Fruit fly (Drosophila melanogaster): ENCODE results near the gene nSMase.

The nSMase gene

dm6 chr3L:3194059-3194458 is 24.9 kb upstream of the nSMase start:
- TF ChIP-seq Sp1 (GFP tag; optimal IDR thresholded peaks at IDR 0.05) (peak; percentile 95), CG9705 (GFP tag; optimal IDR thresholded peaks at IDR 0.05) (peak; percentile 25), Rel (GFP tag; optimal IDR thresholded peaks at IDR 0.05) (peak; percentile 95), Rel (tag; optimal IDR thresholded peaks at IDR 0.05) (peak; percentile 81), brk (GFP tag; optimal IDR thresholded peaks at IDR 0.05) (peak; percentile 93), ey (GFP tag; optimal IDR thresholded peaks at IDR 0.05) (peak; percentile 88), pan (optimal IDR thresholded peaks at IDR 0.05) (no peak), dl (GFP tag; optimal IDR thresholded peaks at IDR 0.05; ENCODE audit: insufficient read depth in 1 of 2, partially characterized antibody in 2 of 2) (no peak), usp (GFP tag; optimal IDR thresholded peaks at IDR 0.05) (no peak), CrebA (GFP tag; optimal IDR thresholded peaks at IDR 0.05; ENCODE audit: borderline replicate concordance) (no peak), Myc (optimal IDR thresholded peaks at IDR 0.05) (no peak), Hr83 (GFP tag; optimal IDR thresholded peaks at IDR 0.05; ENCODE audit: poor library complexity, severe bottlenecking) (peak; percentile 68), dsf (GFP tag; optimal IDR thresholded peaks at IDR 0.05; ENCODE audit: borderline replicate concordance) (peak; percentile 54), jim (GFP tag; optimal IDR thresholded peaks at IDR 0.05) (no peak), Hnf4 (GFP tag; optimal IDR thresholded peaks at IDR 0.05) (peak; percentile 90), foxo (GFP tag; optimal IDR thresholded peaks at IDR 0.05) (peak; percentile 55 to 97), h (GFP tag; optimal IDR thresholded peaks at IDR 0.05) (peak; percentile 97), woc (GFP tag; optimal IDR thresholded peaks at IDR 0.05) (peak; percentile 85), fru (GFP tag; optimal IDR thresholded peaks at IDR 0.05) (peak; percentile 93), sage (GFP tag; optimal IDR thresholded peaks at IDR 0.05) (peak; percentile 95), lola (GFP tag; optimal IDR thresholded peaks at IDR 0.05) (no peak), Hr78 (GFP tag; optimal IDR thresholded peaks at IDR 0.05) (no peak), tai (GFP tag; optimal IDR thresholded peaks at IDR 0.05) (no peak), dmrt93B (GFP tag; optimal IDR thresholded peaks at IDR 0.05) (peak; percentile 84), GATAd (GFP tag; optimal IDR thresholded peaks at IDR 0.05) (peak; percentile 84), rgr (GFP tag; optimal IDR thresholded peaks at IDR 0.05) (peak; percentile 97), OdsH (GFP tag; optimal IDR thresholded peaks at IDR 0.05) (peak; percentile 97), sv (GFP tag; optimal IDR thresholded peaks at IDR 0.05) (peak; percentile 67), Abd-B (GFP tag; optimal IDR thresholded peaks at IDR 0.05) (no peak), Jra (GFP tag; optimal IDR thresholded peaks at IDR 0.05) (peak; percentile 85), psq (GFP tag; optimal IDR thresholded peaks at IDR 0.05) (peak; percentile 95), Dif (GFP tag; optimal IDR thresholded peaks at IDR 0.05; ENCODE audit: partially characterized antibody) (no peak), CG32264 (GFP tag; optimal IDR thresholded peaks at IDR 0.05) (peak; percentile 87), br (GFP tag; optimal IDR thresholded peaks at IDR 0.05) (peak; percentile 92), HLH106 (tag; optimal IDR thresholded peaks at IDR 0.05) (peak; percentile 94)

- no peak for TF ChIP-seq CG32264 (GFP tag; optimal IDR thresholded peaks at IDR 0.05)
- TF ChIP-seq Jra (GFP tag; optimal IDR thresholded peaks at IDR 0.05), result peak; percentile 50
- TF ChIP-seq lola (GFP tag; optimal IDR thresholded peaks at IDR 0.05), result no peak
- TF ChIP-seq N (GFP tag; optimal IDR thresholded peaks at IDR 0.05), result no peak
- no peak for TF ChIP-seq Rel (GFP tag; optimal IDR thresholded peaks at IDR 0.05)
- TF ChIP-seq Rel (tag; optimal IDR thresholded peaks at IDR 0.05), result peak; percentile 55
- TF ChIP-seq rgr (GFP tag; optimal IDR thresholded peaks at IDR 0.05), result peak; percentile 59
- TF ChIP-seq brk (GFP tag; optimal IDR thresholded peaks at IDR 0.05), result no peak
- no peak for TF ChIP-seq dsf (GFP tag; optimal IDR thresholded peaks at IDR 0.05; ENCODE audit: borderline replicate concordance)
- TF ChIP-seq Hr78 (GFP tag; optimal IDR thresholded peaks at IDR 0.05), result no peak
- TF ChIP-seq Hnf4 (GFP tag; optimal IDR thresholded peaks at IDR 0.05), result peak; percentile 79
- no peak for TF ChIP-seq pan (optimal IDR thresholded peaks at IDR 0.05)
- TF ChIP-seq GATAd (GFP tag; optimal IDR thresholded peaks at IDR 0.05), result no peak
- peak; percentile 55 for TF ChIP-seq h (GFP tag; optimal IDR thresholded peaks at IDR 0.05)
- no peak for TF ChIP-seq psq (GFP tag; optimal IDR thresholded peaks at IDR 0.05)
- TF ChIP-seq foxo (GFP tag; optimal IDR thresholded peaks at IDR 0.05), result peak in 1 of 2 experiments; percentile 59
- no peak for TF ChIP-seq Dfd (GFP tag; optimal IDR thresholded peaks at IDR 0.05)
- peak; percentile 5 for TF ChIP-seq sv (GFP tag; optimal IDR thresholded peaks at IDR 0.05)
- peak; percentile 14 for TF ChIP-seq jim (GFP tag; optimal IDR thresholded peaks at IDR 0.05)
- TF ChIP-seq Abd-B (GFP tag; optimal IDR thresholded peaks at IDR 0.05), result no peak
- TF ChIP-seq dmrt93B (GFP tag; optimal IDR thresholded peaks at IDR 0.05), result no peak
- TF ChIP-seq Dif (GFP tag; optimal IDR thresholded peaks at IDR 0.05; ENCODE audit: partially characterized antibody), result no peak
- TF ChIP-seq br (GFP tag; optimal IDR thresholded peaks at IDR 0.05), result peak; percentile 45
- peak; percentile 44 for TF ChIP-seq OdsH (GFP tag; optimal IDR thresholded peaks at IDR 0.05)
- no peak for TF ChIP-seq Myc (optimal IDR thresholded peaks at IDR 0.05)
- no peak for TF ChIP-seq ey (GFP tag; optimal IDR thresholded peaks at IDR 0.05)
- TF ChIP-seq sage (GFP tag; optimal IDR thresholded peaks at IDR 0.05), result peak; percentile 25
- TF ChIP-seq CrebA (GFP tag; optimal IDR thresholded peaks at IDR 0.05; ENCODE audit: borderline replicate concordance), result no peak
- TF ChIP-seq usp (GFP tag; optimal IDR thresholded peaks at IDR 0.05), result no peak
- TF ChIP-seq HLH106 (tag; optimal IDR thresholded peaks at IDR 0.05), result peak; percentile 25
- peak; percentile 55 for TF ChIP-seq Hr83 (GFP tag; optimal IDR thresholded peaks at IDR 0.05; ENCODE audit: poor library complexity, severe bottlenecking)
- no peak for TF ChIP-seq Vsx2 (GFP tag; optimal IDR thresholded peaks at IDR 0.05; ENCODE audit: partially characterized antibody)
- TF ChIP-seq Mio (GFP tag; optimal IDR thresholded peaks at IDR 0.05), result no peak
- TF ChIP-seq dl (GFP tag; optimal IDR thresholded peaks at IDR 0.05; ENCODE audit: insufficient read depth in 1 of 2, partially characterized antibody in 2 of 2), result no peak
- TF ChIP-seq Sp1 (GFP tag; optimal IDR thresholded peaks at IDR 0.05), result peak; percentile 15
- peak; percentile 68 for TF ChIP-seq woc (GFP tag; optimal IDR thresholded peaks at IDR 0.05)
- peak; percentile 43 for TF ChIP-seq fru (GFP tag; optimal IDR thresholded peaks at IDR 0.05)
- TF ChIP-seq CG9705 (GFP tag; optimal IDR thresholded peaks at IDR 0.05), result peak; percentile 13
- no peak for TF ChIP-seq tai (GFP tag; optimal IDR thresholded peaks at IDR 0.05)
These were observed 21.5 kb upstream of the nSMase start, which contains the start of gene CG14966 for dm6 chr3L:3197464-3197863. TSS of gene CG14966 (minus strand) at chr3L:3197631.
